Worm (Caenorhabditis elegans) whole organism, late embryonic: ENCODE measurements around the gene Y51H4A.6.

ENCODE experiments used
- C38D4.7 ChIP-seq: fragments of 200-800 bp; sonication (Bioruptor generic); optimal IDR thresholded peaks from 2 replicates; lab custom pipeline; 2018; ENCODE audit warnings: mild to moderate bottlenecking, missing genetic modification characterization, moderate library complexity, missing compliant biosample characterization
- K09A11.1 ChIP-seq: sonication (generic microtip); optimal IDR thresholded peaks from 2 replicates; lab custom pipeline; 2017; ENCODE audit warnings: antibody characterized with exemption, mild to moderate bottlenecking, missing genetic modification characterization, missing compliant biosample characterization; ENCODE audit not compliant: insufficient read depth
- ceh-48 ChIP-seq: sonication (generic microtip); optimal IDR thresholded peaks from 2 replicates; lab custom pipeline; 2016; ENCODE audit warnings: missing genetic modification characterization, inconsistent platforms, missing compliant biosample characterization
- ceh-6 ChIP-seq: fragments of 200-800 bp; sonication (Bioruptor generic); optimal IDR thresholded peaks from 2 replicates; lab custom pipeline; 2018; ENCODE audit warnings: mild to moderate bottlenecking, missing genetic modification characterization, missing compliant biosample characterization
- elt-2 ChIP-seq: sonication (generic microtip); optimal IDR thresholded peaks from 2 replicates; lab custom pipeline; 2016; ENCODE audit warnings: missing genetic modification reagents, missing genetic modification characterization, missing compliant biosample characterization
- eyg-1 ChIP-seq: sonication (generic microtip); optimal IDR thresholded peaks from 2 replicates; lab custom pipeline; 2016; ENCODE audit warnings: missing genotype, missing genetic modification characterization, missing compliant biosample characterization
- mec-3 ChIP-seq: sonication (generic microtip); optimal IDR thresholded peaks from 2 replicates; lab custom pipeline; 2016; ENCODE audit warnings: borderline replicate concordance, missing genetic modification characterization, missing compliant biosample characterization
- nfya-1 ChIP-seq: sonication (generic microtip); optimal IDR thresholded peaks from 2 replicates; lab custom pipeline; 2017; ENCODE audit warnings: missing genetic modification characterization, mild to moderate bottlenecking, missing compliant biosample characterization, antibody characterized with exemption, moderate library complexity
- pag-3 ChIP-seq: sonication (generic microtip); optimal IDR thresholded peaks from 2 replicates; lab custom pipeline; 2016; ENCODE audit warnings: missing compliant biosample characterization, missing genetic modification characterization, borderline replicate concordance
- pha-4 ChIP-seq: fragments of 150-350 bp; optimal IDR thresholded peaks from 2 replicates; lab custom pipeline; 2018; ENCODE audit warnings: missing biosample characterization, missing genetic modification reagents, missing genetic modification characterization
- pqm-1 ChIP-seq: sonication (generic microtip); optimal IDR thresholded peaks from 2 replicates; lab custom pipeline; 2016; ENCODE audit warnings: missing genetic modification characterization, missing compliant biosample characterization
- syd-9 ChIP-seq: sonication (generic microtip); optimal IDR thresholded peaks from 2 replicates; lab custom pipeline; 2016; ENCODE audit warnings: mild to moderate bottlenecking, missing genetic modification characterization, moderate library complexity, missing compliant biosample characterization
- tbx-2 ChIP-seq: sonication (generic microtip); optimal IDR thresholded peaks from 2 replicates; lab custom pipeline; 2016; ENCODE audit warnings: missing genetic modification characterization, missing compliant biosample characterization
- ztf-16 ChIP-seq: sonication (generic microtip); optimal IDR thresholded peaks from 2 replicates; lab custom pipeline; 2017; ENCODE audit warnings: missing genetic modification characterization, missing compliant biosample characterization

DNA sequence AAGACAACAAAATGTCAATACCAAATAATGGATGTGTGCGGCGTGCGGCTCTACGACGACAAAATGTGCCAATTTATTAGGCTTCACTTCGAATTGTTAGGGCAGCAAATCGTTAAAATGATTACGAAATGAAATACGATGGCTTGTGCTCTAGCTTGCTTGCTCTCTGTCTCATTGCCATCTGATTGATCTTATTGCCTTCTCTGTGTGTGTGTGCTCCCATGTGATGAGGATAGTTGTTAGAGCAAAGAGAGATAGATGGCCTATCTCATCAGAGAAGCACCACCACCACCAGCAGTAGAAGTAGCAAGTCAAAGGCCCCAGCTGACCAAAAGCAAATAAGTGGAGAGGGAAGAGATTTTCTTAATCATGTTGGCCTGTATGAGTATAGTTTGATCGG, 37.0 kb upstream of the Y51H4A.6 start:
- TF ChIP-seq tbx-2 (tag; lab: Kevin White, UChicago) (no peak), elt-2 (no peak), nfya-1 (tag; lab: Kevin White, UChicago) (no peak), pag-3 (tag; lab: Kevin White, UChicago) (no peak), K09A11.1 (tag; lab: Kevin White, UChicago) (no peak), pqm-1 (tag; lab: Kevin White, UChicago) (no peak), ztf-16 (tag; lab: Kevin White, UChicago) (no peak), C38D4.7 (GFP tag; lab: Kevin White, UChicago) (no peak), syd-9 (tag; lab: Kevin White, UChicago) (no peak), mec-3 (tag; lab: Kevin White, UChicago) (no peak), ceh-6 (GFP tag; lab: Kevin White, UChicago) (no peak), ceh-48 (tag; lab: Kevin White, UChicago) (no peak), pha-4 (tag; lab: Kevin White, UChicago) (no peak), eyg-1 (tag; lab: Kevin White, UChicago) (no peak)
